Fruit fly (Drosophila melanogaster) whole organism, wandering third instar larva: Measurements from ENCODE around the gene Hipk.

Experiments used
- Abd-B ChIP-seq: fragments of >200 bp; optimal IDR thresholded peaks from 2 replicates; lab custom pipeline; 2017; ENCODE audit warnings: missing biosample characterization, missing genetic modification characterization
- CG32264 ChIP-seq: fragments of 200-800 bp; sonication (Bioruptor generic); optimal IDR thresholded peaks from 2 replicates; lab custom pipeline; 2016; ENCODE audit warnings: missing biosample characterization, missing genetic modification characterization
- OdsH ChIP-seq: fragments of 200-800 bp; sonication (Bioruptor generic); optimal IDR thresholded peaks from 2 replicates; lab custom pipeline; 2016; ENCODE audit warnings: missing biosample characterization, mild to moderate bottlenecking, missing genetic modification characterization
- Sp1 ChIP-seq: fragments of 200-800 bp; sonication (Bioruptor generic); optimal IDR thresholded peaks from 3 replicates; lab custom pipeline; 2019; ENCODE audit warnings: missing biosample characterization, mild to moderate bottlenecking, missing genetic modification characterization, moderate library complexity
- br ChIP-seq: fragments of 200-800 bp; sonication (Bioruptor generic); optimal IDR thresholded peaks from 2 replicates; lab custom pipeline; 2016; ENCODE audit warnings: missing biosample characterization, missing genetic modification characterization
- h ChIP-seq: fragments of 200-800 bp; sonication (Bioruptor generic); optimal IDR thresholded peaks from 3 replicates; lab custom pipeline; 2016; ENCODE audit warnings: missing biosample characterization, mild to moderate bottlenecking, missing genetic modification characterization
- lola ChIP-seq: fragments of >200 bp; optimal IDR thresholded peaks from 2 replicates; lab custom pipeline; 2017; ENCODE audit warnings: missing biosample characterization, missing genetic modification characterization
- sage ChIP-seq: fragments of 200-800 bp; sonication (Bioruptor generic); optimal IDR thresholded peaks from 2 replicates; lab custom pipeline; 2016; ENCODE audit warnings: missing biosample characterization, mild to moderate bottlenecking, missing genetic modification characterization
- usp ChIP-seq: fragments of >200 bp; optimal IDR thresholded peaks from 2 replicates; lab custom pipeline; 2017; ENCODE audit warnings: missing biosample characterization, missing genetic modification characterization

dm6 chr3L:500351-501015 lies 42.4 kb upstream of the Hipk start, which contains the start of the genes CG34267 and CG34268:
- TF ChIP-seq CG32264 (GFP tag; lab: Kevin White, UChicago) (no peak), h (GFP tag; lab: Kevin White, UChicago) (no peak), OdsH (GFP tag; lab: Kevin White, UChicago) (no peak), lola (GFP tag; lab: Kevin White, UChicago) (no peak), Abd-B (GFP tag; lab: Kevin White, UChicago) (no peak), usp (GFP tag; lab: Kevin White, UChicago) (no peak), Sp1 (GFP tag; lab: Kevin White, UChicago) (no peak), br (no peak), sage (GFP tag; lab: Kevin White, UChicago) (no peak)
